Worm (Caenorhabditis elegans) whole organism, early embryonic: ENCODE measurements around the gene best-13.
"Not testable (repeated sequence)": the region's sequence is repeated elsewhere in the genome, so short reads cannot be mapped to it uniquely, and the experiment has no call there.

Experiments
- B0310.2 ChIP-seq: sonication (generic microtip); optimal IDR thresholded peaks from 2 replicates; lab custom pipeline; 2016; ENCODE audit warnings: mild to moderate bottlenecking, missing genetic modification characterization, missing compliant biosample characterization
- F13C5.2 ChIP-seq: sonication (generic microtip); optimal IDR thresholded peaks from 2 replicates; lab custom pipeline; 2017; ENCODE audit warnings: mild to moderate bottlenecking, missing genetic modification characterization, inconsistent platforms, missing compliant biosample characterization
- aly-1 ChIP-seq: sonication (generic microtip); optimal IDR thresholded peaks from 2 replicates; lab custom pipeline; 2016; ENCODE audit warnings: missing genetic modification characterization, missing compliant biosample characterization
- ama-1 ChIP-seq: fragments of 150-350 bp; optimal IDR thresholded peaks from 2 replicates; lab custom pipeline; 2014
- ceh-13 ChIP-seq: fragments of 200-800 bp; sonication (Bioruptor generic); optimal IDR thresholded peaks from 2 replicates; lab custom pipeline; 2018; ENCODE audit warnings: mild to moderate bottlenecking, missing genetic modification characterization, missing compliant biosample characterization
- ceh-36 ChIP-seq: sonication (generic microtip); optimal IDR thresholded peaks from 2 replicates; lab custom pipeline; 2016; ENCODE audit warnings: missing genetic modification characterization, inconsistent platforms, missing compliant biosample characterization
- ets-7 ChIP-seq: sonication (generic microtip); optimal IDR thresholded peaks from 2 replicates; lab custom pipeline; 2016; ENCODE audit warnings: missing genotype, missing genetic modification characterization, missing compliant biosample characterization
- flt-1 ChIP-seq: fragments of 200-800 bp; sonication (Bioruptor generic); IDR thresholded peaks from 2 replicates; pipeline ENCODE4 v1.3.6; 2022; ENCODE audit warnings: missing genetic modification characterization, missing compliant biosample characterization
- hmbx-1 ChIP-seq: sonication (generic microtip); optimal IDR thresholded peaks from 2 replicates; lab custom pipeline; 2016; ENCODE audit warnings: mild to moderate bottlenecking, missing genetic modification characterization, missing compliant biosample characterization
- hmg-4 ChIP-seq: fragments of 200-800 bp; sonication (Bioruptor generic); optimal IDR thresholded peaks from 2 replicates; lab custom pipeline; 2018; ENCODE audit warnings: mild to moderate bottlenecking, missing genetic modification characterization, missing compliant biosample characterization
- hnd-1 ChIP-seq: sonication (generic microtip); optimal IDR thresholded peaks from 2 replicates; lab custom pipeline; 2016; ENCODE audit warnings: missing genetic modification characterization, missing compliant biosample characterization
- pes-1 ChIP-seq: fragments of 200-800 bp; sonication (Bioruptor generic); IDR thresholded peaks from 2 replicates; pipeline ENCODE4 v1.3.6; 2022; ENCODE audit warnings: missing genetic modification reagents, missing genetic modification characterization, missing compliant biosample characterization
- scrt-1 ChIP-seq: fragments of 200-800 bp; sonication (Bioruptor generic); IDR thresholded peaks from 2 replicates; pipeline ENCODE4 v1.3.6; 2022; ENCODE audit warnings: missing genetic modification characterization, missing compliant biosample characterization
- sea-1 ChIP-seq: fragments of 200-800 bp; sonication (Bioruptor generic); conservative IDR thresholded peaks from 2 replicates; pipeline ENCODE4 v1.3.6; 2022; ENCODE audit warnings: missing genetic modification characterization, missing compliant biosample characterization
- tbx-11 ChIP-seq: fragments of 200-800 bp; sonication (Bioruptor generic); IDR thresholded peaks from 2 replicates; pipeline ENCODE4 v1.3.6; 2022; ENCODE audit warnings: missing genetic modification characterization, missing compliant biosample characterization
- tbx-37 ChIP-seq: fragments of 200-800 bp; sonication (Bioruptor generic); conservative IDR thresholded peaks from 2 replicates; pipeline ENCODE4 v1.3.6; 2022; ENCODE audit warnings: missing genetic modification reagents, missing genetic modification characterization, missing compliant biosample characterization
- tra-4 ChIP-seq: sonication (generic microtip); optimal IDR thresholded peaks from 2 replicates; lab custom pipeline; 2017; ENCODE audit warnings: missing genetic modification characterization, missing compliant biosample characterization

best-13 gene

ce11 chrIV:9894331-9894730, 9.4 kb upstream of the best-13 start, which contains the start of gene msp-77:
Gene msp-77, plus strand, starts transcription at chrIV:9894631.
- TF ChIP-seq F13C5.2; ama-1; ceh-36 (tag; lab: Kevin White, UChicago): not testable (repeated sequence)

ce11 chrIV:9895088-9895487, 8.6 kb upstream of the best-13 start, which contains the start of gene ssp-32:
Gene ssp-32, plus strand, starts transcription at chrIV:9895388.
- TF ChIP-seq scrt-1 (GFP tag; lab: Robert Waterston, UW) (no peak), tbx-11 (GFP tag; lab: Robert Waterston, UW) (no peak), ceh-13 (GFP tag; lab: Kevin White, UChicago) (no peak)

ce11 chrIV:9898712-9899111, 5.0 kb upstream of the best-13 start, which contains the start of gene tbc-3:
Gene tbc-3, plus strand, starts transcription at chrIV:9899012.
- TF ChIP-seq B0310.2 (tag; lab: Kevin White, UChicago), result no peak

- TF ChIP-seq aly-1 (tag; lab: Kevin White, UChicago), result no peak
- no peak for TF ChIP-seq B0310.2 (tag; lab: Kevin White, UChicago)
- TF ChIP-seq tbx-37, result no peak
- no peak for TF ChIP-seq hmbx-1 (tag; lab: Kevin White, UChicago)
- no peak for TF ChIP-seq flt-1 (GFP tag; lab: Robert Waterston, UW)
- no peak for TF ChIP-seq hnd-1 (tag; lab: Kevin White, UChicago)
- TF ChIP-seq sea-1 (GFP tag; lab: Robert Waterston, UW), result no peak
- TF ChIP-seq hmg-4 (GFP tag; lab: Kevin White, UChicago), result no peak
- no peak for TF ChIP-seq ceh-13 (GFP tag; lab: Kevin White, UChicago)
- no peak for TF ChIP-seq pes-1 (GFP tag; lab: Robert Waterston, UW)
- no peak for TF ChIP-seq F13C5.2
Measured at ce11 chrIV:9899227-9899626, 4.5 kb upstream of the best-13 start.

- TF ChIP-seq pes-1 (GFP tag; lab: Robert Waterston, UW) (no peak), hmbx-1 (tag; lab: Kevin White, UChicago) (no peak), ceh-13 (GFP tag; lab: Kevin White, UChicago) (no peak), tra-4 (tag; lab: Kevin White, UChicago) (no peak), tbx-37 (no peak), scrt-1 (GFP tag; lab: Robert Waterston, UW) (no peak), aly-1 (tag; lab: Kevin White, UChicago) (no peak), hmg-4 (GFP tag; lab: Kevin White, UChicago) (no peak), ceh-36 (tag; lab: Kevin White, UChicago) (no peak), hnd-1 (tag; lab: Kevin White, UChicago) (no peak), F13C5.2 (no peak), ets-7 (tag; lab: Kevin White, UChicago) (no peak)
Measured at ce11 chrIV:9913064-9913463, 9.4 kb downstream of the best-13 start.

- TF ChIP-seq ama-1 (no peak), ets-7 (tag; lab: Kevin White, UChicago) (no peak), hnd-1 (tag; lab: Kevin White, UChicago) (no peak), flt-1 (GFP tag; lab: Robert Waterston, UW) (no peak), ceh-36 (tag; lab: Kevin White, UChicago) (no peak), tbx-37 (no peak), ceh-13 (GFP tag; lab: Kevin White, UChicago) (no peak), F13C5.2 (no peak), tbx-11 (GFP tag; lab: Robert Waterston, UW) (no peak), pes-1 (GFP tag; lab: Robert Waterston, UW) (no peak), hmbx-1 (tag; lab: Kevin White, UChicago) (no peak), aly-1 (tag; lab: Kevin White, UChicago) (no peak), sea-1 (GFP tag; lab: Robert Waterston, UW) (no peak), B0310.2 (tag; lab: Kevin White, UChicago) (no peak), scrt-1 (GFP tag; lab: Robert Waterston, UW) (no peak), hmg-4 (GFP tag; lab: Kevin White, UChicago) (no peak), tra-4 (tag; lab: Kevin White, UChicago) (no peak)
Measured at ce11 chrIV:9915128-9915527, 11.4 kb downstream of the best-13 start.

- TF ChIP-seq tbx-37 (no peak), hmg-4 (GFP tag; lab: Kevin White, UChicago) (no peak), ceh-13 (GFP tag; lab: Kevin White, UChicago) (no peak), ama-1 (no peak), hmbx-1 (tag; lab: Kevin White, UChicago) (no peak), flt-1 (GFP tag; lab: Robert Waterston, UW) (no peak), sea-1 (GFP tag; lab: Robert Waterston, UW) (no peak), tbx-11 (GFP tag; lab: Robert Waterston, UW) (no peak), B0310.2 (tag; lab: Kevin White, UChicago) (no peak), scrt-1 (GFP tag; lab: Robert Waterston, UW) (no peak), ets-7 (tag; lab: Kevin White, UChicago) (no peak), ceh-36 (tag; lab: Kevin White, UChicago) (no peak), tra-4 (tag; lab: Kevin White, UChicago) (no peak)
Measured at ce11 chrIV:9916224-9916623, 12.5 kb downstream of the best-13 start, which contains the start of gene bed-3. Gene bed-3, plus strand, starts transcription at chrIV:9916524.

- TF ChIP-seq hnd-1 (tag; lab: Kevin White, UChicago) (no peak), tbx-11 (GFP tag; lab: Robert Waterston, UW) (no peak), flt-1 (GFP tag; lab: Robert Waterston, UW) (no peak), hmbx-1 (tag; lab: Kevin White, UChicago) (no peak), hmg-4 (GFP tag; lab: Kevin White, UChicago) (no peak), pes-1 (GFP tag; lab: Robert Waterston, UW) (no peak), ceh-13 (GFP tag; lab: Kevin White, UChicago) (no peak), ama-1 (no peak), ets-7 (tag; lab: Kevin White, UChicago) (no peak), ceh-36 (tag; lab: Kevin White, UChicago) (no peak), B0310.2 (tag; lab: Kevin White, UChicago) (no peak), tbx-37 (no peak), aly-1 (tag; lab: Kevin White, UChicago) (no peak), F13C5.2 (no peak), tra-4 (tag; lab: Kevin White, UChicago) (no peak), sea-1 (GFP tag; lab: Robert Waterston, UW) (no peak), scrt-1 (GFP tag; lab: Robert Waterston, UW) (no peak)
Measured at ce11 chrIV:9918021-9918420, 14.3 kb downstream of the best-13 start.
